Worm (Caenorhabditis elegans) whole organism, L2 larva: ENCODE measurements around the gene dnj-2.

ENCODE experiments used
- alr-1 ChIP-seq: fragments of 150-350 bp; optimal IDR thresholded peaks from 2 replicates; lab custom pipeline; 2014; ENCODE audit warnings: missing biosample characterization, missing genetic modification characterization
- nhr-12 ChIP-seq: fragments of 150-350 bp; optimal IDR thresholded peaks from 2 replicates; lab custom pipeline; 2014; ENCODE audit warnings: missing biosample characterization, missing genetic modification characterization

- TF ChIP-seq nhr-12 (no peak), alr-1 (no peak)
Observed at ce11 chrIV:11340735-11341443, 27.1 kb upstream of the dnj-2 start.
